Worm (Caenorhabditis elegans) whole organism, mixed stage, embryonic: Measurements from ENCODE around the gene clc-19.

ENCODE experiments used
- M03D4.4 ChIP-seq: sonication (generic microtip); optimal IDR thresholded peaks from 2 replicates; lab custom pipeline; 2017; ENCODE audit warnings: mild to moderate bottlenecking, missing genetic modification characterization, missing compliant biosample characterization
- bed-3 ChIP-seq: fragments of 200-800 bp; sonication (Bioruptor generic); optimal IDR thresholded peaks from 3 replicates; lab custom pipeline; 2018; ENCODE audit warnings: mild to moderate bottlenecking, missing genetic modification characterization, moderate library complexity, missing compliant biosample characterization
- blmp-1 ChIP-seq: fragments of 150-350 bp; optimal IDR thresholded peaks from 2 replicates; lab custom pipeline; 2014; ENCODE audit warnings: missing biosample characterization, missing genetic modification characterization
- ceh-39 ChIP-seq: fragments of 150-350 bp; optimal IDR thresholded peaks from 2 replicates; lab custom pipeline; 2014; ENCODE audit warnings: missing biosample characterization, missing genetic modification characterization
- ceh-83 ChIP-seq: fragments of 200-800 bp; sonication (Bioruptor generic); optimal IDR thresholded peaks from 2 replicates; lab custom pipeline; 2018; ENCODE audit warnings: mild to moderate bottlenecking, missing genetic modification characterization, missing compliant biosample characterization
- ces-1 ChIP-seq: fragments of 150-350 bp; optimal IDR thresholded peaks from 2 replicates; lab custom pipeline; 2014; ENCODE audit warnings: missing biosample characterization, missing genetic modification reagents, missing genetic modification characterization
- cnd-1 ChIP-seq: fragments of 200-800 bp; sonication (Bioruptor generic); optimal IDR thresholded peaks from 2 replicates; lab custom pipeline; 2018; ENCODE audit warnings: mild to moderate bottlenecking, missing genetic modification characterization, missing compliant biosample characterization
- drap-1 ChIP-seq: fragments of 200-800 bp; sonication (Bioruptor generic); optimal IDR thresholded peaks from 3 replicates; lab custom pipeline; 2018; ENCODE audit warnings: mild to moderate bottlenecking, missing genetic modification characterization, missing compliant biosample characterization
- elt-1 ChIP-seq: sonication (generic microtip); optimal IDR thresholded peaks from 2 replicates; lab custom pipeline; 2017; ENCODE audit warnings: missing genetic modification characterization, mild to moderate bottlenecking, missing compliant biosample characterization, antibody characterized with exemption, moderate library complexity, borderline replicate concordance; ENCODE audit not compliant: insufficient read depth
- elt-3 ChIP-seq: fragments of 150-350 bp; optimal IDR thresholded peaks from 2 replicates; lab custom pipeline; 2014; ENCODE audit warnings: missing biosample characterization, missing genetic modification characterization
- flh-1 ChIP-seq: fragments of 200-800 bp; sonication (Bioruptor generic); optimal IDR thresholded peaks from 2 replicates; lab custom pipeline; 2018; ENCODE audit warnings: mild to moderate bottlenecking, missing genetic modification characterization, moderate library complexity, missing compliant biosample characterization
- ham-2 ChIP-seq: fragments of 200-800 bp; sonication (Bioruptor generic); optimal IDR thresholded peaks from 2 replicates; lab custom pipeline; 2018; ENCODE audit warnings: mild to moderate bottlenecking, missing genetic modification characterization, missing compliant biosample characterization
- hlh-1 ChIP-seq: fragments of 150-350 bp; optimal IDR thresholded peaks from 2 replicates; lab custom pipeline; 2014; ENCODE audit warnings: missing biosample characterization, missing genetic modification reagents, missing genetic modification characterization
- lin-13 ChIP-seq: fragments of 150-350 bp; optimal IDR thresholded peaks from 2 replicates; lab custom pipeline; 2014; ENCODE audit warnings: missing biosample characterization, missing genetic modification characterization
- lin-32 ChIP-seq: fragments of 200-800 bp; sonication (Bioruptor generic); optimal IDR thresholded peaks from 2 replicates; lab custom pipeline; 2018; ENCODE audit warnings: mild to moderate bottlenecking, missing genetic modification characterization, missing compliant biosample characterization
- lsy-2 ChIP-seq: fragments of 150-350 bp; optimal IDR thresholded peaks from 2 replicates; lab custom pipeline; 2014; ENCODE audit warnings: missing biosample characterization, missing genetic modification characterization
- mab-5 ChIP-seq: fragments of 150-350 bp; optimal IDR thresholded peaks from 2 replicates; lab custom pipeline; 2014; ENCODE audit warnings: missing biosample characterization, missing genetic modification characterization
- mep-1 ChIP-seq: fragments of 150-350 bp; optimal IDR thresholded peaks from 2 replicates; lab custom pipeline; 2017; ENCODE audit warnings: missing biosample characterization, missing genetic modification reagents, missing genetic modification characterization, inconsistent platforms
- mls-2 ChIP-seq: sonication (generic microtip); optimal IDR thresholded peaks from 2 replicates; lab custom pipeline; 2016; ENCODE audit warnings: mild to moderate bottlenecking, missing genetic modification characterization, moderate library complexity, missing compliant biosample characterization
- nhr-12 ChIP-seq: fragments of 150-350 bp; optimal IDR thresholded peaks from 2 replicates; lab custom pipeline; 2014; ENCODE audit warnings: missing biosample characterization, missing genetic modification characterization
- nhr-2 ChIP-seq: fragments of 150-350 bp; optimal IDR thresholded peaks from 2 replicates; lab custom pipeline; 2014; ENCODE audit warnings: missing biosample characterization, missing genetic modification characterization
- nhr-237 ChIP-seq: fragments of 150-350 bp; optimal IDR thresholded peaks from 2 replicates; lab custom pipeline; 2014; ENCODE audit warnings: missing biosample characterization, missing genetic modification characterization
- nhr-28 ChIP-seq: fragments of 150-350 bp; optimal IDR thresholded peaks from 2 replicates; lab custom pipeline; 2014; ENCODE audit warnings: missing biosample characterization, missing genetic modification characterization
- nhr-76 ChIP-seq: sonication (generic microtip); optimal IDR thresholded peaks from 2 replicates; lab custom pipeline; 2017; ENCODE audit warnings: missing biosample characterization, missing genetic modification characterization
- pha-4 ChIP-seq: fragments of 150-350 bp; optimal IDR thresholded peaks from 2 replicates; lab custom pipeline; 2018; ENCODE audit warnings: missing biosample characterization, missing genetic modification reagents, missing genetic modification characterization
- sem-2 ChIP-seq: fragments of 200-800 bp; sonication (Bioruptor generic); optimal IDR thresholded peaks from 2 replicates; lab custom pipeline; 2018; ENCODE audit warnings: mild to moderate bottlenecking, missing genetic modification characterization, missing compliant biosample characterization
- sptf-1 ChIP-seq: sonication (generic microtip); optimal IDR thresholded peaks from 2 replicates; lab custom pipeline; 2017; ENCODE audit warnings: mild to moderate bottlenecking, missing genetic modification characterization, moderate library complexity, missing compliant biosample characterization
- tbx-8 ChIP-seq: fragments of 200-800 bp; sonication (Bioruptor generic); optimal IDR thresholded peaks from 2 replicates; lab custom pipeline; 2018; ENCODE audit warnings: mild to moderate bottlenecking, missing genetic modification characterization, moderate library complexity, missing compliant biosample characterization
- unc-120 ChIP-seq: sonication (generic microtip); optimal IDR thresholded peaks from 2 replicates; lab custom pipeline; 2017; ENCODE audit warnings: missing genetic modification characterization, missing compliant biosample characterization; ENCODE audit not compliant: poor library complexity, severe bottlenecking
- unc-39 ChIP-seq: fragments of 150-350 bp; optimal IDR thresholded peaks from 2 replicates; lab custom pipeline; 2014; ENCODE audit warnings: missing biosample characterization, missing genetic modification characterization
- unc-62 ChIP-seq: fragments of 150-350 bp; optimal IDR thresholded peaks from 2 replicates; lab custom pipeline; 2014; ENCODE audit warnings: missing biosample characterization, missing genetic modification reagents, missing genetic modification characterization
- zip-8 ChIP-seq: fragments of 150-350 bp; optimal IDR thresholded peaks from 2 replicates; lab custom pipeline; 2014; ENCODE audit warnings: missing biosample characterization, missing genetic modification characterization
- ztf-11 ChIP-seq: fragments of 150-350 bp; optimal IDR thresholded peaks from 2 replicates; lab custom pipeline; 2014; ENCODE audit warnings: missing biosample characterization, missing genetic modification characterization

The clc-19 gene

ce11 chrIII:835713-836278 is 37.6 kb downstream of the clc-19 start (continued):
- peak; percentile 3 for TF ChIP-seq lin-32 (GFP tag; lab: Kevin White, UChicago)
- TF ChIP-seq nhr-28 (tag; lab: Kevin White, UChicago): no peak
- TF ChIP-seq bed-3 (GFP tag; lab: Kevin White, UChicago): peak; percentile 38
- peak; percentile 4 for TF ChIP-seq lsy-2
- TF ChIP-seq mab-5 (tag; lab: Kevin White, UChicago): no peak
- TF ChIP-seq, all 35 proteins: peak for 21

- no peak for TF ChIP-seq ceh-83 (GFP tag; lab: Kevin White, UChicago)
- no peak for TF ChIP-seq mep-1
- no peak for TF ChIP-seq hlh-1 (tag; lab: Kevin White, UChicago)
- TF ChIP-seq ceh-39 (tag; lab: Kevin White, UChicago): no peak
- TF ChIP-seq unc-62 (GFP tag; lab: Kevin White, UChicago): no peak
- TF ChIP-seq nhr-2 (tag; lab: Kevin White, UChicago): no peak
- no peak for TF ChIP-seq nhr-237 (tag; lab: Kevin White, UChicago)
- TF ChIP-seq unc-120 (tag; lab: Kevin White, UChicago): no peak
- no peak for TF ChIP-seq sem-2 (GFP tag; lab: Kevin White, UChicago)
- TF ChIP-seq ces-1 (GFP tag; lab: Kevin White, UChicago): no peak
- no peak for TF ChIP-seq lin-32 (GFP tag; lab: Kevin White, UChicago)
- no peak for TF ChIP-seq lsy-2
- no peak for TF ChIP-seq sptf-1 (tag; lab: Kevin White, UChicago)
- no peak for TF ChIP-seq mab-5 (tag; lab: Kevin White, UChicago)
- TF ChIP-seq cnd-1 (tag; lab: Kevin White, UChicago): no peak
- no peak for TF ChIP-seq flh-1 (GFP tag; lab: Kevin White, UChicago)
Observed at ce11 chrIII:835208-835607, 38.2 kb downstream of the clc-19 start.

ce11 chrIII:834443-834815 is 38.9 kb downstream of the clc-19 start:
- no peak for TF ChIP-seq nhr-237 (tag; lab: Kevin White, UChicago)
- TF ChIP-seq blmp-1 (tag; lab: Kevin White, UChicago): no peak
- TF ChIP-seq elt-3 (tag; lab: Kevin White, UChicago): no peak
- TF ChIP-seq unc-62 (GFP tag; lab: Kevin White, UChicago): no peak
- TF ChIP-seq pha-4 (tag; lab: Kevin White, UChicago): no peak
- TF ChIP-seq M03D4.4 (tag; lab: Kevin White, UChicago): no peak
- no peak for TF ChIP-seq zip-8 (tag; lab: Kevin White, UChicago)
- no peak for TF ChIP-seq ham-2
- TF ChIP-seq drap-1 (GFP tag; lab: Kevin White, UChicago): no peak
- no peak for TF ChIP-seq nhr-12
- TF ChIP-seq ztf-11 (tag; lab: Kevin White, UChicago): no peak
- no peak for TF ChIP-seq sptf-1 (tag; lab: Kevin White, UChicago)
- TF ChIP-seq, all 35 proteins: peak for 0

ce11 chrIII:833711-834442 is 39.5 kb downstream of the clc-19 start:
- peak; percentile 91 for TF ChIP-seq nhr-237 (tag; lab: Kevin White, UChicago)
- no peak for TF ChIP-seq sem-2 (GFP tag; lab: Kevin White, UChicago)
- TF ChIP-seq blmp-1 (tag; lab: Kevin White, UChicago): no peak
- peak; percentile 53 for TF ChIP-seq cnd-1 (tag; lab: Kevin White, UChicago)
- no peak for TF ChIP-seq unc-39 (tag; lab: Kevin White, UChicago)
- peak; percentile 50 for TF ChIP-seq mls-2
- TF ChIP-seq lsy-2: peak; percentile 66
- peak; percentile 83 for TF ChIP-seq elt-3 (tag; lab: Kevin White, UChicago)
- peak; percentile 84 for TF ChIP-seq mep-1
- peak; percentile 67 for TF ChIP-seq lin-13 (tag; lab: Kevin White, UChicago)
- peak; percentile 93 for TF ChIP-seq unc-62 (GFP tag; lab: Kevin White, UChicago)
- peak; percentile 57 for TF ChIP-seq unc-120 (tag; lab: Kevin White, UChicago)
- peak; percentile 35 for TF ChIP-seq ham-2
- TF ChIP-seq ceh-39 (tag; lab: Kevin White, UChicago): peak; percentile 52
- TF ChIP-seq zip-8 (tag; lab: Kevin White, UChicago): peak; percentile 36
- TF ChIP-seq elt-1: peak; percentile 36
- TF ChIP-seq ceh-83 (GFP tag; lab: Kevin White, UChicago): peak; percentile 51
- no peak for TF ChIP-seq nhr-12
- TF ChIP-seq nhr-76 (tag; lab: Kevin White, UChicago): no peak
- no peak for TF ChIP-seq tbx-8 (GFP tag; lab: Kevin White, UChicago)
- TF ChIP-seq ces-1 (GFP tag; lab: Kevin White, UChicago): peak; percentile 64
- peak; percentile 33 for TF ChIP-seq M03D4.4 (tag; lab: Kevin White, UChicago)
- peak; percentile 54 for TF ChIP-seq nhr-2 (tag; lab: Kevin White, UChicago)
- TF ChIP-seq sptf-1 (tag; lab: Kevin White, UChicago): peak; percentile 66
- TF ChIP-seq ztf-11 (tag; lab: Kevin White, UChicago): peak; percentile 19
- peak; percentile 64 for TF ChIP-seq drap-1 (GFP tag; lab: Kevin White, UChicago)
- TF ChIP-seq hlh-1 (tag; lab: Kevin White, UChicago): peak; percentile 25
- peak; percentile 94 for TF ChIP-seq pha-4 (tag; lab: Kevin White, UChicago)
